Fruit fly (Drosophila melanogaster) whole organism, pupa: ENCODE results near the gene CG9215.

Source experiments
- CG10348 ChIP-seq: fragments of 200-800 bp; sonication (Bioruptor generic); IDR thresholded peaks from 2 replicates; pipeline ENCODE4 v1.3.6; 2022; ENCODE audit warnings: missing biosample characterization, missing genetic modification characterization
- CG12605 ChIP-seq: fragments of 200-800 bp; sonication (Bioruptor generic); IDR thresholded peaks from 2 replicates; pipeline ENCODE4 v1.3.6; 2022; ENCODE audit warnings: missing biosample characterization, missing genetic modification characterization
- CG13204 ChIP-seq: fragments of 200-800 bp; sonication (Bioruptor generic); optimal IDR thresholded peaks from 2 replicates; lab custom pipeline; 2018; ENCODE audit warnings: missing biosample characterization, mild to moderate bottlenecking, missing genetic modification characterization, moderate library complexity
- CG14655 ChIP-seq: fragments of 200-800 bp; sonication (Bioruptor generic); optimal IDR thresholded peaks from 3 replicates; lab custom pipeline; 2017; ENCODE audit warnings: mild to moderate bottlenecking, missing biosample characterization, missing genetic modification reagents, missing genetic modification characterization
- CG15710 ChIP-seq: fragments of 200-800 bp; sonication (Bioruptor generic); optimal IDR thresholded peaks from 2 replicates; lab custom pipeline; 2018; ENCODE audit warnings: missing biosample characterization, mild to moderate bottlenecking, missing genetic modification characterization, moderate library complexity
- CG17806 ChIP-seq: fragments of 200-800 bp; sonication (Bioruptor generic); optimal IDR thresholded peaks from 2 replicates; lab custom pipeline; 2018; ENCODE audit warnings: missing biosample characterization, mild to moderate bottlenecking, missing genetic modification characterization, moderate library complexity
- CG32121 ChIP-seq: fragments of 200-800 bp; sonication (Bioruptor generic); IDR thresholded peaks from 2 replicates; pipeline ENCODE4 v1.3.6; 2022; ENCODE audit warnings: missing biosample characterization, missing genetic modification characterization
- CG34367 ChIP-seq: fragments of 200-800 bp; sonication (Bioruptor generic); optimal IDR thresholded peaks from 2 replicates; lab custom pipeline; 2018; ENCODE audit warnings: missing biosample characterization, mild to moderate bottlenecking, missing genetic modification characterization
- CG4496 ChIP-seq: fragments of 200-800 bp; sonication (Bioruptor generic); IDR thresholded peaks from 3 replicates; pipeline ENCODE4 v1.3.6; 2022; ENCODE audit warnings: missing biosample characterization, missing genetic modification characterization
- CG8159 ChIP-seq: fragments of 200-800 bp; sonication (Bioruptor generic); optimal IDR thresholded peaks from 3 replicates; lab custom pipeline; 2018; ENCODE audit warnings: missing biosample characterization, mild to moderate bottlenecking, missing genetic modification characterization, moderate library complexity
- CG8301 ChIP-seq: fragments of 200-800 bp; sonication (Bioruptor generic); optimal IDR thresholded peaks from 2 replicates; lab custom pipeline; 2018; ENCODE audit warnings: missing biosample characterization, mild to moderate bottlenecking, missing genetic modification characterization
- CG9948 ChIP-seq: fragments of 200-800 bp; sonication (Bioruptor generic); optimal IDR thresholded peaks from 2 replicates; lab custom pipeline; 2018; ENCODE audit warnings: missing biosample characterization, mild to moderate bottlenecking, missing genetic modification characterization, moderate library complexity
- D1 ChIP-seq: fragments of 200-800 bp; sonication (Bioruptor generic); optimal IDR thresholded peaks from 2 replicates; lab custom pipeline; 2018; ENCODE audit warnings: missing biosample characterization, mild to moderate bottlenecking, missing genetic modification characterization, moderate library complexity
- EcR ChIP-seq: fragments of 200-800 bp; sonication (Bioruptor generic); optimal IDR thresholded peaks from 3 replicates; lab custom pipeline; 2019; ENCODE audit warnings: missing biosample characterization, missing genetic modification characterization, mild to moderate bottlenecking, moderate library complexity, missing genetic modification reagents
- Ets98B ChIP-seq: fragments of 200-800 bp; sonication (Bioruptor generic); IDR thresholded peaks from 2 replicates; pipeline ENCODE4 v1.3.6; 2022; ENCODE audit warnings: missing biosample characterization, missing genetic modification characterization
- Pif1A ChIP-seq: fragments of 200-800 bp; sonication (Bioruptor generic); optimal IDR thresholded peaks from 3 replicates; lab custom pipeline; 2016; ENCODE audit warnings: missing biosample characterization, missing genetic modification characterization
- Pif1B ChIP-seq: fragments of 200-800 bp; sonication (Bioruptor generic); optimal IDR thresholded peaks from 3 replicates; lab custom pipeline; 2016; ENCODE audit warnings: missing biosample characterization, missing genetic modification characterization
- Snoo ChIP-seq: fragments of 200-800 bp; sonication (Bioruptor generic); optimal IDR thresholded peaks from 3 replicates; lab custom pipeline; 2017; ENCODE audit warnings: missing biosample characterization, mild to moderate bottlenecking, missing genetic modification characterization, inconsistent platforms
- fd96Ca ChIP-seq: fragments of 200-800 bp; sonication (Bioruptor generic); IDR thresholded peaks from 3 replicates; pipeline ENCODE4 v1.3.6; 2022; ENCODE audit warnings: missing biosample characterization, missing genetic modification characterization
- gl ChIP-seq: fragments of 200-800 bp; sonication (Bioruptor generic); optimal IDR thresholded peaks from 2 replicates; lab custom pipeline; 2018; ENCODE audit warnings: missing biosample characterization, mild to moderate bottlenecking, missing genetic modification characterization
- rn ChIP-seq: fragments of 200-800 bp; sonication (Bioruptor generic); IDR thresholded peaks from 2 replicates; pipeline ENCODE4 v1.3.6; 2022; ENCODE audit warnings: missing biosample characterization, missing genetic modification characterization

The CG9215 gene

dm6 chrX:15574384-15574783 is 8.3 kb downstream of the CG9215 start, which contains the start of gene CG9213:
TSS of gene CG9213 (minus strand) at chrX:15574535.
- TF ChIP-seq CG4496 (0 out of 3 replicates have a peak, but pooled peaks have one; percentile 28), CG17806 (tag; lab: Kevin White, UChicago) (no peak)
- TF ChIP-seq, all 21 proteins: peak for 1

- TF ChIP-seq fd96Ca (no peak), Snoo (tag; lab: Kevin White, UChicago) (no peak), CG4496 (no peak), CG34367 (tag; lab: Kevin White, UChicago) (no peak), CG17806 (tag; lab: Kevin White, UChicago) (no peak), rn (no peak)
These were observed 10.7 kb downstream of the CG9215 start, which contains the start of gene CG15643 for dm6 chrX:15571939-15572338. TSS of gene CG15643 (minus strand) at chrX:15572149.

- TF ChIP-seq Pif1B (GFP tag; lab: Kevin White, UChicago) (peak; percentile 10), CG8159 (tag; lab: Kevin White, UChicago) (no peak), CG13204 (GFP tag; lab: Kevin White, UChicago) (no peak), Snoo (tag; lab: Kevin White, UChicago) (peak; percentile 39), CG15710 (peak; percentile 9)
These were observed 13.7 kb downstream of the CG9215 start, which contains the start of gene CG7860 for dm6 chrX:15568983-15569370. TSS of gene CG7860 (plus strand) at chrX:15568993.

dm6 chrX:15568353-15568982 is 14.2 kb downstream of the CG9215 start:
- TF ChIP-seq Pif1A (GFP tag; lab: Kevin White, UChicago) (peak; percentile 6), CG17806 (tag; lab: Kevin White, UChicago) (no peak), Pif1B (GFP tag; lab: Kevin White, UChicago) (peak; percentile 8), EcR (GFP tag; lab: Kevin White, UChicago) (peak; percentile 13), CG32121 (no peak), CG8159 (tag; lab: Kevin White, UChicago) (no peak), D1 (no peak), Snoo (tag; lab: Kevin White, UChicago) (no peak)
- TF ChIP-seq, all 21 proteins: peak for 3

dm6 chrX:15555945-15556344 is 26.7 kb downstream of the CG9215 start, which contains the start of gene CG42300:
TSS of gene CG42300 (minus strand) at chrX:15556045.
- TF ChIP-seq CG8301 (tag; lab: Kevin White, UChicago), result no peak
- TF ChIP-seq CG15710, result no peak
- TF ChIP-seq CG14655 (GFP tag; lab: Kevin White, UChicago), result no peak
- TF ChIP-seq fd96Ca, result no peak
- no peak for TF ChIP-seq CG8159 (tag; lab: Kevin White, UChicago)

- TF ChIP-seq Pif1A (GFP tag; lab: Kevin White, UChicago), result peak; percentile 94
- peak; percentile 84 for TF ChIP-seq Ets98B
- peak; percentile 90 for TF ChIP-seq CG4496
- TF ChIP-seq CG12605 (GFP tag; lab: Robert Waterston, UW), result peak; percentile 66; the same call in 1 of the 2 replicates
- peak; percentile 68 for TF ChIP-seq gl (tag; lab: Kevin White, UChicago)
- TF ChIP-seq fd96Ca, result peak; percentile 92
- TF ChIP-seq CG13204 (GFP tag; lab: Kevin White, UChicago), result peak; percentile 79
- TF ChIP-seq EcR (GFP tag; lab: Kevin White, UChicago), result peak; percentile 22
- peak; percentile 86 for TF ChIP-seq CG34367 (tag; lab: Kevin White, UChicago)
- TF ChIP-seq CG32121, result peak; percentile 91
- peak; percentile 72 for TF ChIP-seq D1
- peak; percentile 70 for TF ChIP-seq rn
- peak; percentile 53; the same call in 1 of the 2 replicates for TF ChIP-seq CG10348 (GFP tag; lab: Robert Waterston, UW)
- TF ChIP-seq CG9948 (tag; lab: Kevin White, UChicago), result peak; percentile 86
- peak; percentile 89 for TF ChIP-seq Pif1B (GFP tag; lab: Kevin White, UChicago)
- peak; percentile 95 for TF ChIP-seq Snoo (tag; lab: Kevin White, UChicago)
- TF ChIP-seq CG8301 (tag; lab: Kevin White, UChicago), result peak; percentile 90
- TF ChIP-seq CG17806 (tag; lab: Kevin White, UChicago), result peak; percentile 82
- TF ChIP-seq CG8159 (tag; lab: Kevin White, UChicago), result peak; percentile 92
- TF ChIP-seq CG14655 (GFP tag; lab: Kevin White, UChicago), result peak; percentile 93
- TF ChIP-seq CG15710, result peak; percentile 89
These were observed 28.4 kb downstream of the CG9215 start, which contains the start of gene Ac13E for dm6 chrX:15554256-15554678. TSS of gene Ac13E (minus strand) at chrX:15554278.

dm6 chrX:15552472-15552888 is 30.2 kb downstream of the CG9215 start:
- TF ChIP-seq CG9948 (tag; lab: Kevin White, UChicago) (peak; percentile 28), CG8159 (tag; lab: Kevin White, UChicago) (peak; percentile 44), CG14655 (GFP tag; lab: Kevin White, UChicago) (peak; percentile 56), rn (no peak), Snoo (tag; lab: Kevin White, UChicago) (peak; percentile 45), CG12605 (GFP tag; lab: Robert Waterston, UW) (no peak), CG34367 (tag; lab: Kevin White, UChicago) (peak; percentile 9), Pif1B (GFP tag; lab: Kevin White, UChicago) (peak; percentile 40), CG15710 (peak; percentile 40), CG17806 (tag; lab: Kevin White, UChicago) (peak; percentile 32), gl (tag; lab: Kevin White, UChicago) (no peak), CG8301 (tag; lab: Kevin White, UChicago) (peak; percentile 37), Pif1A (GFP tag; lab: Kevin White, UChicago) (peak; percentile 41)
